Fruit fly (Drosophila melanogaster): Measurements from ENCODE around the gene GC2.

The GC2 gene

dm6 chr3R:11989206-11989605 lies 17.7 kb downstream of the GC2 start:
- TF ChIP-seq rn (GFP tag; IDR thresholded peaks at IDR 0.05): no peak
- TF ChIP-seq CG13204 (GFP tag; optimal IDR thresholded peaks at IDR 0.05): peak; percentile 87
- TF ChIP-seq gl (tag; optimal IDR thresholded peaks at IDR 0.05): no peak
- TF ChIP-seq CG8159 (tag; optimal IDR thresholded peaks at IDR 0.05): no peak

DNA sequence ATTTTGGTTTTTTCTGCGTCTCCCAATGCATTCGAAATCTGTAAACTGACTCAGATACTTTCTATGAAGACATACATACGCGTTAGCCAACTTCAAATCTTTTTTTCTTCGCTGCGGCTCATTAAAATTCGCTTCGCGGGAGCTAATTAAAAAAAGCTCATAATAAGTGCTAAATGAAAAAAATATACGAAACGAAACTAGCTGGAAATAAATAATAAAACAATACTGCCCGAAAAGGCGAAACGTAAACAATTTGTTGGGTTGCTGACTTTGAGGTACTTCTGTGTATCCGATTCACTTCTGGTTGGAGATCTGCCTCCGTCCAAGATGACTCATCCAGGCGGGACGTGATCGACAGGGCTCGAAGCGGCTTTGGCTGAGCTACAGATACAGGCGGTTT lies 18.5 kb downstream of the GC2 start:
- no peak for TF ChIP-seq CG17806 (tag; optimal IDR thresholded peaks at IDR 0.05)
- no peak for TF ChIP-seq CG15710 (tag; optimal IDR thresholded peaks at IDR 0.05)
- peak; percentile 42 for TF ChIP-seq CG13204 (GFP tag; optimal IDR thresholded peaks at IDR 0.05)
- TF ChIP-seq CG34367 (tag; optimal IDR thresholded peaks at IDR 0.05): no peak

dm6 chr3R:11991538-11992164 lies 20.2 kb downstream of the GC2 start:
- TF ChIP-seq CG32121 (GFP tag; IDR thresholded peaks at IDR 0.05): no peak
- TF ChIP-seq Pif1A (GFP tag; optimal IDR thresholded peaks at IDR 0.05): no peak

- TF ChIP-seq CG10348 (GFP tag; IDR thresholded peaks at IDR 0.05) (no peak), rn (GFP tag; IDR thresholded peaks at IDR 0.05) (no peak), Ets98B (GFP tag; IDR thresholded peaks at IDR 0.05) (no peak; the same call in 1 of the 2 replicates), fd96Ca (GFP tag; IDR thresholded peaks at IDR 0.05) (no peak), EcR (GFP tag; optimal IDR thresholded peaks at IDR 0.05) (peak; percentile 58), D1 (tag; optimal IDR thresholded peaks at IDR 0.05) (no peak), CG34367 (tag; optimal IDR thresholded peaks at IDR 0.05) (no peak), CG8301 (tag; optimal IDR thresholded peaks at IDR 0.05) (no peak), Pif1A (GFP tag; optimal IDR thresholded peaks at IDR 0.05) (peak; percentile 37), CG14655 (GFP tag; optimal IDR thresholded peaks at IDR 0.05) (no peak), CG32121 (GFP tag; IDR thresholded peaks at IDR 0.05) (no peak), CG15710 (tag; optimal IDR thresholded peaks at IDR 0.05) (no peak), Snoo (tag; optimal IDR thresholded peaks at IDR 0.05) (peak; percentile 3), CG12605 (GFP tag; IDR thresholded peaks at IDR 0.05) (0 out of 2 replicates have a peak, but pooled peaks have one; percentile 9), CG4496 (GFP tag; IDR thresholded peaks at IDR 0.05) (0 out of 3 replicates have a peak, but pooled peaks have one; percentile 38), gl (tag; optimal IDR thresholded peaks at IDR 0.05) (no peak), CG8159 (tag; optimal IDR thresholded peaks at IDR 0.05) (no peak), Pif1B (GFP tag; optimal IDR thresholded peaks at IDR 0.05) (peak; percentile 51), CG17806 (tag; optimal IDR thresholded peaks at IDR 0.05) (no peak), CG13204 (GFP tag; optimal IDR thresholded peaks at IDR 0.05) (peak; percentile 21), CG9948 (tag; optimal IDR thresholded peaks at IDR 0.05) (no peak)
Observed at dm6 chr3R:11992934-11993670, 21.6 kb downstream of the GC2 start, which contains the start of gene mfas. mfas (minus strand) TSS chr3R:11993315.

DNA sequence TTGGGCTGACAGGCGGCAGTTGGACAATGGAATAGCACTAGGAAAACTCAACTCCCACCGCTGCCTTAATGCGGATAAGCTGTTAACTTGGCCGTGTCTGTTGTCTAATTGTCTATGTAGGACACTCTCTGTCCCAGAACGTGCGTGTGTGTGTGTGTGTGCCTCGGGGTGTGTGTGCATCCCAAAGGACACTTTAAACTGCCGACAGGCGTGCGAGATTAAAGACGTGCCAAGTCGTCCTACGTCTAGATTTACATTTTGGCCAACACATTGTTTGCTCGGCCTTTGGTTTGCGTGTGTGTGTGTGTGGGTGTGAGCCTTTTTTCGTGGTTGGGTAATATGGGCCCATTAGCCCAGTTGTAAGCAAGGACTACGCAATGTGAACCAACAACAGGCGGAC lies 26.6 kb downstream of the GC2 start:
- no peak for TF ChIP-seq CG14655 (GFP tag; optimal IDR thresholded peaks at IDR 0.05)
- TF ChIP-seq rn (GFP tag; IDR thresholded peaks at IDR 0.05): no peak
- no peak for TF ChIP-seq EcR (GFP tag; optimal IDR thresholded peaks at IDR 0.05)
- no peak for TF ChIP-seq CG34367 (tag; optimal IDR thresholded peaks at IDR 0.05)
- TF ChIP-seq fd96Ca (GFP tag; IDR thresholded peaks at IDR 0.05): no peak
- no peak for TF ChIP-seq CG10348 (GFP tag; IDR thresholded peaks at IDR 0.05)
- TF ChIP-seq gl (tag; optimal IDR thresholded peaks at IDR 0.05): no peak

- TF ChIP-seq CG12605 (GFP tag; IDR thresholded peaks at IDR 0.05) (0 out of 2 replicates have a peak, but pooled peaks have one; percentile 26), CG32121 (GFP tag; IDR thresholded peaks at IDR 0.05) (no peak)
Observed at dm6 chr3R:11999074-11999473, 27.6 kb downstream of the GC2 start, which contains the start of gene Ect3. Ect3 (plus strand) TSS chr3R:11999278.

DNA sequence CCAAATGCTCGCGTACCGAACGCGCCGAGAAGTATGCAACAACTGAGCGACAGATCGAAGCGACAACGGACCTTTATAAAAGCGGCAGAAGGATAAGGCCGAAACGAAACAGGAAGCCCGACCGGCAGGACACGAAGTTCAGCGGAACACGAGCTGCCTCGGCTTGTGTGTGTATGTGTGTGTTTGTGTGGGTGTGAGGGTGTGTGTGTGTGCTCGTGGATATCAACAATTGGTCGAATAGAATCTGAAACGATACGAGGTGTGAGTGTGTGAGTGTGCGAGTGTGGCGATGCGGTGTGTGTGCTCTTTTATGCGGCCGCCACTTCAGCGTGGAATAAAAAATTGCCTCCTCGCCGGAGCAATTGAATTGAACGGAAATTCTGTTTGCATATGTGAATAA lies 33.9 kb downstream of the GC2 start, which contains the start of gene Tk:
Tk (minus strand) TSS at position 57 of the 400 bp plus-strand sequence.
- TF ChIP-seq CG9948 (tag; optimal IDR thresholded peaks at IDR 0.05) (no peak), CG12605 (GFP tag; IDR thresholded peaks at IDR 0.05) (peak; percentile 26; the same call in 1 of the 2 replicates)

DNA sequence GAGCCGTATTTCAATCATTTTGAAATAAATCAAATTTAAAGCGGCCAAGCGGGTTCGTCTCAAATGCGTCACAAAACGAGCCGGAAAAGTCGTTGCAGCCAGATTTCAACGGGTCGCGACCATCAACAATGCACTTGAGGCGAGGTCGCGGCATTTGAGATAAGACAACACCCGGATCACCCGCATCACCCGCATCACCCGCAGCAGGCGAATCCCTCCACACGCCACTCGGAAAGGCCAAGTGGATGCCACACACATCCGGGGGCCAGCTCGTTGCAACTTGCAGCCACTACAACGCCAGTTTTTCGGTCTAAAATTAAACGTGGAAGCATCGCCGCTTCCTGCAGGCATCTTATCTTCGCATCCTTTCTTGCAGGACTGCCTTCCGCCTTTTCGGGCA lies 34.9 kb downstream of the GC2 start:
- no peak for TF ChIP-seq CG15710 (tag; optimal IDR thresholded peaks at IDR 0.05)
- 0 out of 3 replicates have a peak, but pooled peaks have one; percentile 21 for TF ChIP-seq fd96Ca (GFP tag; IDR thresholded peaks at IDR 0.05)
- TF ChIP-seq rn (GFP tag; IDR thresholded peaks at IDR 0.05): peak; percentile 11; the same call in 1 of the 2 replicates
- no peak for TF ChIP-seq CG13204 (GFP tag; optimal IDR thresholded peaks at IDR 0.05)
